Worm (Caenorhabditis elegans) whole organism, late embryonic: ENCODE data around the gene odr-3.

Source experiments
- K09A11.1 ChIP-seq: sonication (generic microtip); optimal IDR thresholded peaks from 2 replicates; lab custom pipeline; 2017; ENCODE audit warnings: antibody characterized with exemption, mild to moderate bottlenecking, missing genetic modification characterization, missing compliant biosample characterization; ENCODE audit not compliant: insufficient read depth
- dve-1 ChIP-seq: sonication (generic microtip); optimal IDR thresholded peaks from 2 replicates; lab custom pipeline; 2017; ENCODE audit warnings: antibody characterized with exemption, mild to moderate bottlenecking, missing genetic modification characterization, missing compliant biosample characterization
- ets-4 ChIP-seq: sonication (generic microtip); optimal IDR thresholded peaks from 2 replicates; lab custom pipeline; 2016; ENCODE audit warnings: missing genetic modification characterization, missing compliant biosample characterization
- eyg-1 ChIP-seq: sonication (generic microtip); optimal IDR thresholded peaks from 2 replicates; lab custom pipeline; 2016; ENCODE audit warnings: missing genotype, missing genetic modification characterization, missing compliant biosample characterization
- fkh-10 ChIP-seq: fragments of 150-350 bp; optimal IDR thresholded peaks from 2 replicates; lab custom pipeline; 2014; ENCODE audit warnings: missing biosample characterization, missing genetic modification reagents, missing genetic modification characterization
- lim-6 ChIP-seq: sonication (generic microtip); optimal IDR thresholded peaks from 2 replicates; lab custom pipeline; 2016; ENCODE audit warnings: missing genetic modification characterization, missing compliant biosample characterization
- lin-11 ChIP-seq: fragments of 200-800 bp; sonication (Bioruptor generic); optimal IDR thresholded peaks from 2 replicates; lab custom pipeline; 2018; ENCODE audit warnings: mild to moderate bottlenecking, missing genetic modification characterization, missing compliant biosample characterization
- nhr-11 ChIP-seq: fragments of 150-350 bp; optimal IDR thresholded peaks from 2 replicates; lab custom pipeline; 2014; ENCODE audit warnings: missing biosample characterization, missing genetic modification characterization

ce11 chrV:13268032-13268431 lies 18.7 kb upstream of the odr-3 start:
- TF ChIP-seq K09A11.1 (tag; lab: Kevin White, UChicago) (no peak), ets-4 (tag; lab: Kevin White, UChicago) (no peak), nhr-11 (tag; lab: Kevin White, UChicago) (no peak), fkh-10 (GFP tag; lab: Kevin White, UChicago) (no peak), lin-11 (tag; lab: Kevin White, UChicago) (no peak), eyg-1 (tag; lab: Kevin White, UChicago) (no peak), lim-6 (tag; lab: Kevin White, UChicago) (no peak), dve-1 (tag; lab: Kevin White, UChicago) (no peak)
